Worm (Caenorhabditis elegans) whole organism, L2 larva: ENCODE measurements around the gene C35B1.4.

Experiments used
- F13H6.1 ChIP-seq: sonication (generic microtip); optimal IDR thresholded peaks from 2 replicates; lab custom pipeline; 2016; ENCODE audit warnings: missing genetic modification characterization, missing compliant biosample characterization
- R02D3.7 ChIP-seq: fragments of 150-350 bp; optimal IDR thresholded peaks from 2 replicates; lab custom pipeline; 2014; ENCODE audit warnings: missing biosample characterization, missing genetic modification characterization
- Y55F3AM.14 ChIP-seq: fragments of 200-800 bp; sonication (Bioruptor generic); optimal IDR thresholded peaks from 2 replicates; lab custom pipeline; 2018; ENCODE audit warnings: mild to moderate bottlenecking, missing genetic modification characterization, missing compliant biosample characterization
- alr-1 ChIP-seq: fragments of 150-350 bp; optimal IDR thresholded peaks from 2 replicates; lab custom pipeline; 2014; ENCODE audit warnings: missing biosample characterization, missing genetic modification characterization
- ama-1 ChIP-seq: fragments of 150-350 bp; optimal IDR thresholded peaks from 2 replicates; lab custom pipeline; 2018; ENCODE audit warnings: inconsistent platforms
- ceh-16 ChIP-seq: fragments of 150-350 bp; optimal IDR thresholded peaks from 2 replicates; lab custom pipeline; 2014; ENCODE audit warnings: missing biosample characterization, missing genetic modification characterization
- dmd-4 ChIP-seq: sonication (generic microtip); optimal IDR thresholded peaks from 2 replicates; lab custom pipeline; 2017; ENCODE audit warnings: missing biosample characterization, missing genetic modification characterization
- egl-27 ChIP-seq: sonication (generic microtip); optimal IDR thresholded peaks from 3 replicates; lab custom pipeline; 2017; ENCODE audit warnings: missing biosample characterization, missing genetic modification reagents, missing genetic modification characterization
- elt-1 ChIP-seq: fragments of 150-350 bp; optimal IDR thresholded peaks from 2 replicates; lab custom pipeline; 2014; ENCODE audit warnings: missing biosample characterization, missing genetic modification characterization
- elt-3 ChIP-seq: sonication (generic microtip); optimal IDR thresholded peaks from 2 replicates; lab custom pipeline; 2017; ENCODE audit warnings: missing biosample characterization, missing genetic modification characterization
- fos-1 ChIP-seq: fragments of 150-350 bp; optimal IDR thresholded peaks from 2 replicates; lab custom pipeline; 2014; ENCODE audit warnings: missing biosample characterization, missing genetic modification characterization
- gmeb-1 ChIP-seq: fragments of 150-350 bp; optimal IDR thresholded peaks from 2 replicates; lab custom pipeline; 2014; ENCODE audit warnings: missing biosample characterization, missing genetic modification characterization
- lin-11 ChIP-seq: fragments of 150-350 bp; sonication (generic microtip); optimal IDR thresholded peaks from 2 replicates; lab custom pipeline; 2014; ENCODE audit warnings: missing biosample characterization, missing genetic modification characterization, inconsistent platforms, mixed read lengths
- lin-13 ChIP-seq: fragments of 150-350 bp; optimal IDR thresholded peaks from 2 replicates; lab custom pipeline; 2014; ENCODE audit warnings: missing biosample characterization, missing genetic modification reagents, missing genetic modification characterization
- lsy-2 ChIP-seq, 2 experiments: fragments of 150-350 bp in 1 of 2; sonication (generic microtip) in 1 of 2; optimal IDR thresholded peaks; 2 replicates each; lab custom pipeline; 2014 to 2017; ENCODE audit warnings: missing biosample characterization in 2 of 2, missing genetic modification characterization in 2 of 2
- mab-5 ChIP-seq: fragments of 150-350 bp; optimal IDR thresholded peaks from 2 replicates; lab custom pipeline; 2014; ENCODE audit warnings: missing biosample characterization, missing genetic modification characterization
- mbf-1 ChIP-seq: sonication (generic microtip); optimal IDR thresholded peaks from 2 replicates; lab custom pipeline; 2017; ENCODE audit warnings: missing biosample characterization, missing genetic modification characterization
- nhr-11 ChIP-seq: fragments of 150-350 bp; optimal IDR thresholded peaks from 2 replicates; lab custom pipeline; 2014; ENCODE audit warnings: missing biosample characterization, missing genetic modification characterization
- nhr-12 ChIP-seq: fragments of 150-350 bp; optimal IDR thresholded peaks from 2 replicates; lab custom pipeline; 2014; ENCODE audit warnings: missing biosample characterization, missing genetic modification characterization
- nhr-23 ChIP-seq: fragments of 150-350 bp; optimal IDR thresholded peaks from 2 replicates; lab custom pipeline; 2014; ENCODE audit warnings: missing biosample characterization, missing genetic modification reagents, missing genetic modification characterization
- nhr-237 ChIP-seq: fragments of 150-350 bp; optimal IDR thresholded peaks from 2 replicates; lab custom pipeline; 2014; ENCODE audit warnings: missing biosample characterization, missing genetic modification characterization
- nhr-25 ChIP-seq: fragments of 150-350 bp; sonication (generic microtip); optimal IDR thresholded peaks from 3 replicates; lab custom pipeline; 2014; ENCODE audit warnings: missing biosample characterization, missing genetic modification characterization
- nhr-6 ChIP-seq: fragments of 150-350 bp; optimal IDR thresholded peaks from 2 replicates; lab custom pipeline; 2014; ENCODE audit warnings: missing biosample characterization, missing genetic modification characterization
- nhr-77 ChIP-seq: fragments of 150-350 bp; optimal IDR thresholded peaks from 2 replicates; lab custom pipeline; 2014; ENCODE audit warnings: missing biosample characterization, missing genetic modification characterization
- peb-1 ChIP-seq: fragments of 150-350 bp; optimal IDR thresholded peaks from 2 replicates; lab custom pipeline; 2014; ENCODE audit warnings: missing biosample characterization, missing genetic modification characterization
- sem-4 ChIP-seq: fragments of 150-350 bp; optimal IDR thresholded peaks from 2 replicates; lab custom pipeline; 2014; ENCODE audit warnings: missing biosample characterization, missing genetic modification reagents, missing genetic modification characterization
- skn-1 ChIP-seq: sonication (generic microtip); optimal IDR thresholded peaks from 2 replicates; lab custom pipeline; 2017; ENCODE audit warnings: missing biosample characterization, missing genetic modification characterization
- sma-9 ChIP-seq, 2 experiments: fragments of 150-350 bp in 1 of 2; sonication (generic microtip) in 1 of 2; optimal IDR thresholded peaks; 2 replicates each; lab custom pipeline; 2014 to 2016; ENCODE audit warnings: missing genetic modification characterization in 2 of 2, mild to moderate bottlenecking in 1 of 2, missing biosample characterization in 1 of 2, missing compliant biosample characterization in 1 of 2, missing genetic modification reagents in 1 of 2, moderate library complexity in 1 of 2
- snpc-4 ChIP-seq: fragments of 150-350 bp; optimal IDR thresholded peaks from 2 replicates; lab custom pipeline; 2014; ENCODE audit warnings: missing biosample characterization, missing genetic modification characterization
- unc-62 ChIP-seq: fragments of 150-350 bp; optimal IDR thresholded peaks from 2 replicates; lab custom pipeline; 2014; ENCODE audit warnings: missing biosample characterization, missing genetic modification reagents, missing genetic modification characterization
- ztf-1 ChIP-seq: fragments of 200-800 bp; sonication (Bioruptor generic); conservative IDR thresholded peaks from 2 replicates; pipeline ENCODE4 v1.3.6; 2022; ENCODE audit warnings: missing genetic modification characterization, missing compliant biosample characterization
- ztf-11 ChIP-seq: sonication (generic microtip); optimal IDR thresholded peaks from 2 replicates; lab custom pipeline; 2017; ENCODE audit warnings: missing biosample characterization, missing genetic modification characterization
- ztf-4 ChIP-seq: fragments of 150-350 bp; optimal IDR thresholded peaks from 2 replicates; lab custom pipeline; 2014; ENCODE audit warnings: missing biosample characterization, missing genetic modification characterization

The C35B1.4 gene

DNA sequence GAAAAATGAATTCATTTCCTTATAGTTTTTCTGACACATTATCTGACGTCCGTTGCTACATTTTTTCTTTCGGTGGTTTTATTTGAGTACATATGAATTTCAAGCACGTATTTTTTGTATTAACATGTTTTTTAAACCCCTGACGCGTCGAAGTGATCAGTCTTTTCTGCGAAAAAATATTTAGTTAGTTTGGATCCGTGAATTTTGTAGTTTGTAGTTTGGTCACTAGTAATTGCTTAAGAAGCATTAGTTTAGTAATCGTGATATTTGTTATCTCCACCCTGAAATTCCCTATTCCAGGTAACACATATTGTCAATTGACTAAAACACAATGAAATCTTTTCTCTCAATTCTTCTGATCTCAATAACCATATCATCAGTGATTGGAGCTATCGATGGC is 29.2 kb downstream of the C35B1.4 start, which contains the start of gene C35B1.7:
Gene C35B1.7 (plus strand): TSS at position 301 of the 400 bp plus-strand sequence.
- no peak for TF ChIP-seq R02D3.7 (tag; lab: Kevin White, UChicago)
- TF ChIP-seq F13H6.1 (tag; lab: Kevin White, UChicago), result no peak
- no peak for TF ChIP-seq ceh-16 (tag; lab: Kevin White, UChicago)
- TF ChIP-seq, all 48 proteins: peak for 0

DNA sequence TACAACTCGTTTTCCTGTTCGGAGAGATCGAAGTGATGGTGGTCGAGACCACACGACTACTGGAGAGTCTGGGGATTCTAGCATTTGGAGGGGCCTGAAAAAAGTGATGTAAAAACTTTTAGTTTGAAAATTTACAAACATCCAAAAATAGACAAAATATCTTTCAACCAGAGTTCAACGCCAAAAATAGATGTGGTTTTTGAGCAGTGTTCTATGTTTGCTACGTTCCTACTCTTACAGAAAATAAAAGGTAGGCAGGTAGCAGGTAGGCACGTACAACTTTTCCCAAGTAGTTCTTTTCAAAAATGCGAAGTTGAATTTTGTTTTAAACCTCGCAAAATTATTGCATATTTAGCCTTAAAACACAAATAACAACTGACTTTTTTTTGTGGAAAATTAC is 32.8 kb downstream of the C35B1.4 start, which contains the start of gene F49F1.14:
Gene F49F1.14 (minus strand): TSS at position 101 of the 400 bp plus-strand sequence.
- TF ChIP-seq mbf-1 (tag; lab: Kevin White, UChicago) (no peak), ceh-16 (tag; lab: Kevin White, UChicago) (no peak), ztf-11 (tag; lab: Kevin White, UChicago) (no peak), gmeb-1 (tag; lab: Kevin White, UChicago) (no peak), nhr-11 (tag; lab: Kevin White, UChicago) (no peak), sem-4 (no peak), lin-13 (GFP tag; lab: Kevin White, UChicago) (no peak), R02D3.7 (tag; lab: Kevin White, UChicago) (no peak), ztf-4 (tag; lab: Kevin White, UChicago) (no peak), fos-1 (tag; lab: Kevin White, UChicago) (no peak), nhr-25 (no peak), elt-1 (tag; lab: Kevin White, UChicago) (no peak), nhr-77 (no peak), peb-1 (tag; lab: Kevin White, UChicago) (no peak), egl-27 (tag; lab: Kevin White, UChicago) (no peak), Y55F3AM.14 (GFP tag; lab: Kevin White, UChicago) (no peak), sma-9 (GFP tag; optimal IDR thresholded peaks at IDR 0.05; lab: Kevin White, UChicago) (no peak), sma-9 (tag; optimal IDR thresholded peaks at IDR 0.05; lab: Kevin White, UChicago) (no peak)

DNA sequence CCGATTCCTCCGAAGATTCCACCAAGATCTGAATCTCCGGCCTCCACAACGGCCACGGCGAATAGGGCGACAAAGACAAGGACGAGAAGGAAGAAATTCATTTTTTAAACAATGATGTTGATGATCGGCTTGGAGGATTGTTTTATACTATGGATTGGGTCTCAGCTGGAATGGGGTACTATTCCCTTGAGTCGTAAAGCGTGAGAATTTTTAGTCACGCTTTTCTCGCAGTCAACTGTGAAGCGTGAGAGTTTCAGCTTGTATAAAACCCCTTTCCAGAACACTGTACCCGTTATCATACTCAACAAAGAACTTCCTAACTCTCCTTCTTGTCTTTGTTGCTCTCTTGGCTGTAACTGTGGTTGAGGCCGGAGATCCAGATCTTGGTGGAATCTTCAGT is 34.9 kb downstream of the C35B1.4 start, which contains the start of gene F49F1.15:
Gene F49F1.15 (minus strand): TSS at position 101 of the 400 bp plus-strand sequence.
- no peak for TF ChIP-seq nhr-6 (tag; lab: Kevin White, UChicago)
- no peak for TF ChIP-seq nhr-77
- TF ChIP-seq mab-5 (tag; lab: Kevin White, UChicago), result no peak
- no peak for TF ChIP-seq alr-1 (tag; lab: Kevin White, UChicago)
- TF ChIP-seq nhr-237 (tag; lab: Kevin White, UChicago), result no peak
- no peak for TF ChIP-seq dmd-4 (tag; lab: Kevin White, UChicago)
- TF ChIP-seq elt-3 (tag; lab: Kevin White, UChicago), result no peak
- no peak for TF ChIP-seq ceh-16 (tag; lab: Kevin White, UChicago)
- no peak for TF ChIP-seq skn-1 (tag; lab: Kevin White, UChicago)
- no peak for TF ChIP-seq nhr-12 (tag; lab: Kevin White, UChicago)
- no peak for TF ChIP-seq mbf-1 (tag; lab: Kevin White, UChicago)
- no peak for TF ChIP-seq nhr-11 (tag; lab: Kevin White, UChicago)
- TF ChIP-seq sem-4, result no peak

DNA sequence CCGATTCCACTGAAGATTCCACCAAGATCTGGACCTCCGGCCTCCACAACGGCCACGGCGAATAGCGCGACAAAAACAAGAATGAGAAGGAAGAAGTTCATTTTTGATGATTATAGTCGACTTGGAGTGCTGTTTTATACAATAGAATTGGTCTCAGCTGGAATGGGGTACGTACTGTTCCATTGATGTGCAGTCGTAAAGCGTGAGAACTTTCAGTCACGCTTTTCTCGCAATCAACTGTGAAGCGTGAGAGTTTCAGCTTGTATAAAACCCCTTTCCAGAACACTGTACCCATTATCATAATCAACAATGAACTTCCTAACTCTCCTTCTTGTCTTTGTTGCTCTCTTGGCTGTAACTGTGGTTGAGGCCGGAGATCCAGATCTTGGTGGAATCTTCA is 36.0 kb downstream of the C35B1.4 start, which contains the start of the genes F49F1.4 and F49F1.2:
Gene F49F1.4 (minus strand): TSS at position 101 of the 400 bp plus-strand sequence.
Gene F49F1.2 (plus strand): TSS at position 310 of the 400 bp plus-strand sequence.
- TF ChIP-seq R02D3.7 (tag; lab: Kevin White, UChicago), result no peak
- TF ChIP-seq nhr-11 (tag; lab: Kevin White, UChicago), result no peak
- no peak for TF ChIP-seq ama-1 (lab: Kevin White, UChicago)
- TF ChIP-seq dmd-4 (tag; lab: Kevin White, UChicago), result no peak
- no peak for TF ChIP-seq lin-13 (GFP tag; lab: Kevin White, UChicago)
- TF ChIP-seq nhr-6 (tag; lab: Kevin White, UChicago), result no peak
- no peak for TF ChIP-seq ceh-16 (tag; lab: Kevin White, UChicago)
- TF ChIP-seq snpc-4, result no peak
- TF ChIP-seq lsy-2 (tag; optimal IDR thresholded peaks at IDR 0.05; lab: Kevin White, UChicago), result no peak
- TF ChIP-seq ztf-1, result no peak
- no peak for TF ChIP-seq egl-27 (tag; lab: Kevin White, UChicago)
- no peak for TF ChIP-seq sem-4
- TF ChIP-seq lin-11 (tag; lab: Kevin White, UChicago), result no peak
- TF ChIP-seq nhr-25, result no peak
- no peak for TF ChIP-seq unc-62 (GFP tag; lab: Kevin White, UChicago)
- TF ChIP-seq, all 48 proteins: peak for 0

DNA sequence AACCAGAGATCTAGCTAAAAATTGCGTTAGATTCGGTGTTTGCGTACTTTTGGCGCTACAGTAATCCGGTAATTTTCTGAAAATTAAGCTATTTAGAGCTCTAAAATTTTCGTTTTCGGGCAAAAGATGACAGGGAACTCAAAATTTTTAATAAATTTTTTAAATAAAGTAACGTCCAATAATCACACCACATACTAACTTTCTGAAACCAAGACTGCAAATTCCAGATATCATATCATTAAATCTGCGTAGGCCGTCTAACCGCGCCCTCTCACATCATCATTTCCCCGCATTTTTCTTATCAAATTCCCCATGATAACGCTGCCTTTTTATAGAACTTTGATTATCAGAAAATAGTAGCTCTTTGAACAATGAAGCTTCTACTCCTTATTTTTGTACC is 37.8 kb downstream of the C35B1.4 start, which contains the start of gene drd-50:
Gene drd-50 (plus strand): TSS at position 301 of the 400 bp plus-strand sequence.
- TF ChIP-seq nhr-23 (tag; lab: Kevin White, UChicago), result no peak
- peak; percentile 15 for TF ChIP-seq fos-1 (tag; lab: Kevin White, UChicago)
